Worm (Caenorhabditis elegans) whole organism, midembryonic: ENCODE data around the gene H43I07.4.

Experiments used
- T22C8.4 ChIP-seq: fragments of 200-800 bp; sonication (Bioruptor generic); IDR thresholded peaks from 2 replicates; pipeline ENCODE4 v1.3.6; 2022; ENCODE audit warnings: missing genetic modification characterization, missing compliant biosample characterization
- cog-1 ChIP-seq: sonication (generic microtip); optimal IDR thresholded peaks from 2 replicates; lab custom pipeline; 2016; ENCODE audit warnings: missing genetic modification characterization, missing compliant biosample characterization
- flt-1 ChIP-seq: fragments of 200-800 bp; sonication (Bioruptor generic); IDR thresholded peaks from 2 replicates; pipeline ENCODE4 v1.3.6; 2022; ENCODE audit warnings: missing genetic modification characterization, missing compliant biosample characterization
- med-1 ChIP-seq: sonication (generic microtip); optimal IDR thresholded peaks from 2 replicates; lab custom pipeline; 2017; ENCODE audit warnings: missing genetic modification characterization, mild to moderate bottlenecking, missing compliant biosample characterization, antibody characterized with exemption, missing genetic modification reagents; ENCODE audit not compliant: insufficient read depth
- ref-1 ChIP-seq: fragments of 200-800 bp; sonication (Bioruptor generic); conservative IDR thresholded peaks from 2 replicates; pipeline ENCODE4 v1.3.6; 2022; ENCODE audit warnings: missing genetic modification reagents, missing genetic modification characterization, missing compliant biosample characterization
- tab-1 ChIP-seq: fragments of 200-800 bp; sonication (Bioruptor generic); IDR thresholded peaks from 2 replicates; pipeline ENCODE4 v1.3.6; 2022; ENCODE audit warnings: missing genetic modification characterization, missing compliant biosample characterization
- ztf-23 ChIP-seq: fragments of 200-800 bp; sonication (Bioruptor generic); IDR thresholded peaks from 2 replicates; pipeline ENCODE4 v1.3.6; 2022; ENCODE audit warnings: missing genetic modification reagents, missing genetic modification characterization, missing compliant biosample characterization
- ztf-29 ChIP-seq: fragments of 200-800 bp; sonication (Bioruptor generic); IDR thresholded peaks from 2 replicates; pipeline ENCODE4 v1.3.6; 2022; ENCODE audit warnings: missing genetic modification reagents, missing genetic modification characterization, missing compliant biosample characterization

- no peak for TF ChIP-seq med-1 (GFP tag; lab: Kevin White, UChicago)
- TF ChIP-seq flt-1 (GFP tag; lab: Robert Waterston, UW), result no peak
- TF ChIP-seq T22C8.4, result no peak
- no peak for TF ChIP-seq ztf-29 (GFP tag; lab: Robert Waterston, UW)
- TF ChIP-seq ztf-23, result no peak
- no peak for TF ChIP-seq tab-1
- no peak for TF ChIP-seq ref-1 (GFP tag; lab: Robert Waterston, UW)
- TF ChIP-seq cog-1 (tag; lab: Kevin White, UChicago), result no peak
Measured at ce11 chrV:4170138-4170537, 45.8 kb upstream of the H43I07.4 start, which contains the start of gene Y45G5AM.7.
